Worm (Caenorhabditis elegans) whole organism, L2 larva: Measurements from ENCODE around the gene nep-11.

ENCODE experiments used
- C34F6.9 ChIP-seq: fragments of 150-350 bp; optimal IDR thresholded peaks from 2 replicates; lab custom pipeline; 2014; ENCODE audit warnings: missing biosample characterization, missing genetic modification characterization
- ZK546.5 ChIP-seq: sonication (generic microtip); optimal IDR thresholded peaks from 2 replicates; lab custom pipeline; 2017; ENCODE audit warnings: missing biosample characterization, missing genetic modification characterization
- aly-2 ChIP-seq: fragments of 150-350 bp; optimal IDR thresholded peaks from 2 replicates; lab custom pipeline; 2014; ENCODE audit warnings: missing biosample characterization, missing genetic modification characterization
- elt-3 ChIP-seq: sonication (generic microtip); optimal IDR thresholded peaks from 2 replicates; lab custom pipeline; 2017; ENCODE audit warnings: missing biosample characterization, missing genetic modification characterization
- lsy-2 ChIP-seq, 2 experiments: fragments of 150-350 bp in 1 of 2; sonication (generic microtip) in 1 of 2; optimal IDR thresholded peaks; 2 replicates each; lab custom pipeline; 2014 to 2017; ENCODE audit warnings: missing biosample characterization in 2 of 2, missing genetic modification characterization in 2 of 2
- nhr-10 ChIP-seq: sonication (generic microtip); optimal IDR thresholded peaks from 2 replicates; lab custom pipeline; 2017; ENCODE audit warnings: missing biosample characterization, missing genetic modification characterization
- nhr-21 ChIP-seq: fragments of 150-350 bp; optimal IDR thresholded peaks from 2 replicates; lab custom pipeline; 2014; ENCODE audit warnings: missing biosample characterization, missing genetic modification characterization
- nhr-6 ChIP-seq: fragments of 150-350 bp; optimal IDR thresholded peaks from 2 replicates; lab custom pipeline; 2014; ENCODE audit warnings: missing biosample characterization, missing genetic modification characterization
- nhr-77 ChIP-seq: fragments of 150-350 bp; optimal IDR thresholded peaks from 2 replicates; lab custom pipeline; 2014; ENCODE audit warnings: missing biosample characterization, missing genetic modification characterization
- zag-1 ChIP-seq: fragments of 150-350 bp; optimal IDR thresholded peaks from 2 replicates; lab custom pipeline; 2014; ENCODE audit warnings: missing biosample characterization, missing genetic modification characterization

- TF ChIP-seq elt-3 (tag; lab: Kevin White, UChicago) = no peak
- no peak for TF ChIP-seq nhr-6 (tag; lab: Kevin White, UChicago)
- no peak for TF ChIP-seq nhr-77 (tag; lab: Kevin White, UChicago)
- TF ChIP-seq zag-1 (tag; lab: Kevin White, UChicago) = no peak
- no peak for TF ChIP-seq aly-2 (tag; lab: Kevin White, UChicago)
- TF ChIP-seq nhr-21 (tag; lab: Kevin White, UChicago) = no peak
- no peak for TF ChIP-seq ZK546.5 (tag; lab: Kevin White, UChicago)
- TF ChIP-seq C34F6.9 (tag; lab: Kevin White, UChicago) = no peak
- TF ChIP-seq lsy-2 (tag; optimal IDR thresholded peaks at IDR 0.05; lab: Kevin White, UChicago) = no peak
- no peak for TF ChIP-seq nhr-10 (tag; lab: Kevin White, UChicago)
Observed at ce11 chrII:3461586-3461985, 36.3 kb upstream of the nep-11 start, which contains the start of gene C16C8.8.
